Worm (Caenorhabditis elegans) whole organism, L3 larva: ENCODE measurements around the gene denn-4.

Experiments
- egl-27 ChIP-seq: sonication (generic microtip); optimal IDR thresholded peaks from 4 replicates; lab custom pipeline; 2017; ENCODE audit warnings: missing biosample characterization, missing genetic modification reagents, missing genetic modification characterization
- lsy-12 ChIP-seq: sonication (generic microtip); optimal IDR thresholded peaks from 2 replicates; lab custom pipeline; 2016; ENCODE audit warnings: mild to moderate bottlenecking, missing genetic modification characterization, missing compliant biosample characterization
- mdl-1 ChIP-seq: fragments of 150-350 bp; optimal IDR thresholded peaks from 2 replicates; lab custom pipeline; 2014; ENCODE audit warnings: missing biosample characterization, missing genetic modification characterization
- nhr-237 ChIP-seq: fragments of 150-350 bp; optimal IDR thresholded peaks from 2 replicates; lab custom pipeline; 2014; ENCODE audit warnings: missing biosample characterization, missing genetic modification characterization

- TF ChIP-seq nhr-237 (tag; lab: Kevin White, UChicago), result no peak
- TF ChIP-seq mdl-1, result no peak
- TF ChIP-seq egl-27 (tag; lab: Kevin White, UChicago), result no peak
- TF ChIP-seq lsy-12 (tag; lab: Kevin White, UChicago), result no peak
Observed at ce11 chrIV:1953132-1953629, 29.4 kb downstream of the denn-4 start, which contains the start of gene F52C12.2.
